Fruit fly (Drosophila melanogaster): ENCODE measurements around the gene m.
A peak's percentile ranks its signal among the peaks of the same experiment; 100 is the strongest.

m gene

DNA sequence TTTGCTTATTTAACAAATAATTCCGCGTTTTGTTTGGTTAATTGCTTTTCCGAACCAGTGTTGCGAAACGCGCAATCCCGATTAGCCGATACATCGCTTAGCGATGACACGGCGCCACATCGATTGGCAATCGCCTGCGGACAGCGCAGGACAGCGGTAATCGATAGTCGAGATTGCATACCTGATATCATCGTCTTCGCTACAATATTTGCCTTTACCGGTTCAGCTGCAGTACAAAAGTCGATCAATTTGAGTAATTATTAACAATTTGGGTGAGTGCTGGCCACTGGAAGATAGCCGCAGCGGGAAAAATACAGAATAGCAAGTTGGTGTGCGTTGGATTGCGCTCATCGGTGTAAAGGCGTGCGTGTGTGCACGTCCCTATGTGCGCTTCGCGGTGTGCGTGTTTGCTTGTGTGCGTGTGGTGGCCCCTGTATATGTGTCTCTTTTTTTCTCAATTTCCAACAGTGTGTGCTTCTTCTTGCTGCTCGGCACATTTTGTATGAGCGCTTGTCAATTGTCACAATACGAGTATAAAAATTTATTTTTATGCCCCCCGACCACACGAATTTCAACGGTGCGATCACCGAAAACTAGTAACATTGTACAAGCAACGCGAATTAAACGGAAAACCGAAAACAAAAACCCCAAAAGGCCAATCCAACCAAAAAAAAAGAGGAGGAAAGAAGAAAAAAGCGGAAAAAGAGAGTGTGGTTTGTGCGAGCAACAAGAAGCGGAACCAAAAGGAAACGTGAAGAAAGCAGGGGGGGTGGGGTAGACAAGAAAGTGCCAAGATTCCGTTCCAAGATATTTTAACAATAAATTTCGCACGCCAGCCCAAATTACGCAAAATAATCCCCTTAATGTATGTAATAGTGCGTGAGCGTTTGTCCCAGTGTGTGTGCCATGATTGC lies 38.6 kb downstream of the m start, which contains the start of gene CkIIbeta:
CkIIbeta (plus strand) TSS at position 119 of the 914 bp plus-strand sequence.
- peak; percentile 18 for TF ChIP-seq Fer1 (GFP tag; optimal IDR thresholded peaks at IDR 0.05)
- TF ChIP-seq Meics (GFP tag; optimal IDR thresholded peaks at IDR 0.05), result peak; percentile 13
- no peak for TF ChIP-seq lov (optimal IDR thresholded peaks at IDR 0.05)
- peak; percentile 26; the same call in 1 of the 3 replicates for TF ChIP-seq lov (GFP tag; IDR thresholded peaks at IDR 0.05)
- peak; percentile 10 for TF ChIP-seq CG18476 (GFP tag; optimal IDR thresholded peaks at IDR 0.05)
- TF ChIP-seq amos (GFP tag; IDR thresholded peaks at IDR 0.05; ENCODE audit: partially characterized antibody), result peak; percentile 98
- TF ChIP-seq sob (GFP tag; IDR thresholded peaks at IDR 0.05), result peak; percentile 73
- peak; percentile 36 for TF ChIP-seq CG13775 (GFP tag; optimal IDR thresholded peaks at IDR 0.05)
- TF ChIP-seq slbo (GFP tag; IDR thresholded peaks at IDR 0.05), result no peak; the same call in 1 of the 2 replicates
- TF ChIP-seq CG6854 (GFP tag; optimal IDR thresholded peaks at IDR 0.05), result no peak
- peak; percentile 19 for TF ChIP-seq nom (GFP tag; optimal IDR thresholded peaks at IDR 0.05)
- TF ChIP-seq knrl (GFP tag; IDR thresholded peaks at IDR 0.05; ENCODE audit: partially characterized antibody), result peak; percentile 97
- no peak for TF ChIP-seq Neu2 (GFP tag; optimal IDR thresholded peaks at IDR 0.05; ENCODE audit: borderline replicate concordance)
- TF ChIP-seq CG10366 (GFP tag; IDR thresholded peaks at IDR 0.05), result 0 out of 2 replicates have a peak, but pooled peaks have one; percentile 33
- no peak for TF ChIP-seq ase (GFP tag; IDR thresholded peaks at IDR 0.05)
- peak; percentile 62 for TF ChIP-seq HmgD (GFP tag; optimal IDR thresholded peaks at IDR 0.05)
- TF ChIP-seq NC2β (GFP tag; optimal IDR thresholded peaks at IDR 0.05), result peak; percentile 64
- TF ChIP-seq Mes4 (GFP tag; optimal IDR thresholded peaks at IDR 0.05), result no peak
- TF ChIP-seq bigmax (GFP tag; optimal IDR thresholded peaks at IDR 0.05), result peak; percentile 71
- no peak for TF ChIP-seq Oaz (GFP tag; IDR thresholded peaks at IDR 0.05)
- TF ChIP-seq tna (GFP tag; IDR thresholded peaks at IDR 0.05; ENCODE audit: partially characterized antibody), result peak; percentile 90
- no peak for TF ChIP-seq CG5245 (GFP tag; optimal IDR thresholded peaks at IDR 0.05)
- TF ChIP-seq hkb (optimal IDR thresholded peaks at IDR 0.05), result no peak
- TF ChIP-seq hkb (GFP tag; IDR thresholded peaks at IDR 0.05), result no peak
- peak; percentile 35 for TF ChIP-seq CoRest (tag; optimal IDR thresholded peaks at IDR 0.05)
- peak; percentile 63 for TF ChIP-seq sqz (GFP tag; optimal IDR thresholded peaks at IDR 0.05)
- peak; percentile 5 for TF ChIP-seq Mad (GFP tag; optimal IDR thresholded peaks at IDR 0.05)
- peak; percentile 74 for TF ChIP-seq CG11456 (GFP tag; IDR thresholded peaks at IDR 0.05)
- peak; percentile 92 for TF ChIP-seq mld (GFP tag; IDR thresholded peaks at IDR 0.05; ENCODE audit: partially characterized antibody)
- no peak for TF ChIP-seq insv (GFP tag; optimal IDR thresholded peaks at IDR 0.05)
- TF ChIP-seq Xbp1 (GFP tag; optimal IDR thresholded peaks at IDR 0.05), result peak; percentile 71
- no peak for TF ChIP-seq CG7556 (GFP tag; optimal IDR thresholded peaks at IDR 0.05)
- no peak for TF ChIP-seq CG6254 (GFP tag; optimal IDR thresholded peaks at IDR 0.05)
- no peak for TF ChIP-seq prd (optimal IDR thresholded peaks at IDR 0.05)
- peak; percentile 38; the same call in 1 of the 3 replicates for TF ChIP-seq prd (GFP tag; IDR thresholded peaks at IDR 0.05)
- TF ChIP-seq Bdp1 (GFP tag; optimal IDR thresholded peaks at IDR 0.05), result peak; percentile 21
- TF ChIP-seq gce (GFP tag; IDR thresholded peaks at IDR 0.05), result no peak
- no peak for TF ChIP-seq Ada2b (GFP tag; IDR thresholded peaks at IDR 0.05)
- no peak for TF ChIP-seq br (optimal IDR thresholded peaks at IDR 0.05)
- TF ChIP-seq zf30C (GFP tag; optimal IDR thresholded peaks at IDR 0.05), result no peak
- no peak for TF ChIP-seq trh (GFP tag; optimal IDR thresholded peaks at IDR 0.05)
- no peak for TF ChIP-seq fd3F (GFP tag; optimal IDR thresholded peaks at IDR 0.05)
- TF ChIP-seq H2.0 (GFP tag; IDR thresholded peaks at IDR 0.05), result no peak
- no peak for TF ChIP-seq CG11247 (GFP tag; IDR thresholded peaks at IDR 0.05)
- no peak for TF ChIP-seq tap (tag; optimal IDR thresholded peaks at IDR 0.05)
- TF ChIP-seq Optix (GFP tag; IDR thresholded peaks at IDR 0.05), result no peak
- TF ChIP-seq CG2202 (tag; optimal IDR thresholded peaks at IDR 0.05), result no peak
- peak; percentile 67 for TF ChIP-seq Dp (GFP tag; optimal IDR thresholded peaks at IDR 0.05)
- TF ChIP-seq bab2 (GFP tag; optimal IDR thresholded peaks at IDR 0.05), result peak; percentile 54
- TF ChIP-seq fd102C (GFP tag; optimal IDR thresholded peaks at IDR 0.05), result no peak
